Fruit fly (Drosophila melanogaster): ENCODE measurements around the gene Osi4.

Osi4 gene

dm6 chr3R:6229055-6229841 lies 7.7 kb upstream of the Osi4 start (continued):
- TF ChIP-seq Trl (optimal IDR thresholded peaks at IDR 0.05) (no peak), Trl (GFP tag; optimal IDR thresholded peaks at IDR 0.05) (no peak), caup (GFP tag; optimal IDR thresholded peaks at IDR 0.05; ENCODE audit: severe bottlenecking) (no peak), Xbp1 (GFP tag; optimal IDR thresholded peaks at IDR 0.05) (peak; percentile 19), zfh2 (GFP tag; optimal IDR thresholded peaks at IDR 0.05) (no peak), Side (GFP tag; optimal IDR thresholded peaks at IDR 0.05) (no peak), Mes4 (GFP tag; optimal IDR thresholded peaks at IDR 0.05) (no peak), ftz-f1 (GFP tag; optimal IDR thresholded peaks at IDR 0.05) (no peak), tin (GFP tag; optimal IDR thresholded peaks at IDR 0.05) (no peak), CG3407 (GFP tag; optimal IDR thresholded peaks at IDR 0.05) (no peak), ci (GFP tag; IDR thresholded peaks at IDR 0.05) (no peak), CG9437 (GFP tag; optimal IDR thresholded peaks at IDR 0.05) (peak; percentile 23), Sry-β (GFP tag; optimal IDR thresholded peaks at IDR 0.05) (no peak), CG11504 (tag; optimal IDR thresholded peaks at IDR 0.05) (peak; percentile 59), sc (optimal IDR thresholded peaks at IDR 0.05) (no peak), sc (GFP tag; optimal IDR thresholded peaks at IDR 0.05) (peak; percentile 53), Mrtf (GFP tag; IDR thresholded peaks at IDR 0.05) (no peak), CG3838 (GFP tag; optimal IDR thresholded peaks at IDR 0.05) (no peak), CG4707 (GFP tag; optimal IDR thresholded peaks at IDR 0.05) (no peak), CG11723 (GFP tag; optimal IDR thresholded peaks at IDR 0.05) (no peak), dpn (GFP tag; optimal IDR thresholded peaks at IDR 0.05) (no peak), CG34422 (GFP tag; IDR thresholded peaks at IDR 0.05) (no peak), slou (GFP tag; optimal IDR thresholded peaks at IDR 0.05) (no peak), NK7.1 (GFP tag; optimal IDR thresholded peaks at IDR 0.05) (no peak), CG17328 (GFP tag; IDR thresholded peaks at IDR 0.05) (no peak), pfk (GFP tag; optimal IDR thresholded peaks at IDR 0.05) (no peak), Myb (GFP tag; optimal IDR thresholded peaks at IDR 0.05) (no peak), HmgD (GFP tag; optimal IDR thresholded peaks at IDR 0.05) (no peak), CG1602 (GFP tag; optimal IDR thresholded peaks at IDR 0.05) (no peak), CG14965 (GFP tag; optimal IDR thresholded peaks at IDR 0.05; ENCODE audit: borderline replicate concordance) (no peak), Max (GFP tag; optimal IDR thresholded peaks at IDR 0.05) (no peak), wdn (GFP tag; IDR thresholded peaks at IDR 0.05) (no peak), CG1024 (GFP tag; IDR thresholded peaks at IDR 0.05) (no peak), Six4 (GFP tag; optimal IDR thresholded peaks at IDR 0.05) (no peak), HLH54F (GFP tag; optimal IDR thresholded peaks at IDR 0.05) (no peak), CG9932 (GFP tag; IDR thresholded peaks at IDR 0.05) (no peak), CG12744 (GFP tag; optimal IDR thresholded peaks at IDR 0.05) (no peak), MESR4 (GFP tag; optimal IDR thresholded peaks at IDR 0.05) (no peak), CG12219 (GFP tag; optimal IDR thresholded peaks at IDR 0.05) (no peak), aop (GFP tag; IDR thresholded peaks at IDR 0.05) (no peak), CG6272 (GFP tag; IDR thresholded peaks at IDR 0.05) (no peak), CG6689 (GFP tag; IDR thresholded peaks at IDR 0.05) (no peak), CG7556 (GFP tag; optimal IDR thresholded peaks at IDR 0.05) (peak; percentile 39), Sry-δ (GFP tag; optimal IDR thresholded peaks at IDR 0.05) (no peak), hbn (GFP tag; IDR thresholded peaks at IDR 0.05; ENCODE audit: partially characterized antibody) (no peak), ash1 (GFP tag; optimal IDR thresholded peaks at IDR 0.05) (no peak), CG13424 (tag; optimal IDR thresholded peaks at IDR 0.05) (peak; percentile 15), CG4854 (GFP tag; optimal IDR thresholded peaks at IDR 0.05) (no peak), CG10979 (tag; optimal IDR thresholded peaks at IDR 0.05) (peak; percentile 65), B-H2 (GFP tag; optimal IDR thresholded peaks at IDR 0.05) (no peak), ken (GFP tag; IDR thresholded peaks at IDR 0.05) (no peak), Drgx (GFP tag; IDR thresholded peaks at IDR 0.05) (no peak)

All from whole organism, embryonic.